Worm (Caenorhabditis elegans) whole organism, midembryonic: ENCODE measurements around the gene C44B9.2.

ENCODE experiments used
- T22C8.4 ChIP-seq: fragments of 200-800 bp; sonication (Bioruptor generic); IDR thresholded peaks from 2 replicates; pipeline ENCODE4 v1.3.6; 2022; ENCODE audit warnings: missing genetic modification characterization, missing compliant biosample characterization
- cog-1 ChIP-seq: sonication (generic microtip); optimal IDR thresholded peaks from 2 replicates; lab custom pipeline; 2016; ENCODE audit warnings: missing genetic modification characterization, missing compliant biosample characterization
- flt-1 ChIP-seq: fragments of 200-800 bp; sonication (Bioruptor generic); IDR thresholded peaks from 2 replicates; pipeline ENCODE4 v1.3.6; 2022; ENCODE audit warnings: missing genetic modification characterization, missing compliant biosample characterization
- klf-2 ChIP-seq: fragments of 200-800 bp; sonication (Bioruptor generic); conservative IDR thresholded peaks from 2 replicates; pipeline ENCODE4 v1.3.6; 2022; ENCODE audit warnings: missing genetic modification reagents, missing genetic modification characterization, missing compliant biosample characterization
- med-1 ChIP-seq: sonication (generic microtip); optimal IDR thresholded peaks from 2 replicates; lab custom pipeline; 2017; ENCODE audit warnings: missing genetic modification characterization, mild to moderate bottlenecking, missing compliant biosample characterization, antibody characterized with exemption, missing genetic modification reagents; ENCODE audit not compliant: insufficient read depth
- ref-1 ChIP-seq: fragments of 200-800 bp; sonication (Bioruptor generic); conservative IDR thresholded peaks from 2 replicates; pipeline ENCODE4 v1.3.6; 2022; ENCODE audit warnings: missing genetic modification reagents, missing genetic modification characterization, missing compliant biosample characterization
- tab-1 ChIP-seq: fragments of 200-800 bp; sonication (Bioruptor generic); IDR thresholded peaks from 2 replicates; pipeline ENCODE4 v1.3.6; 2022; ENCODE audit warnings: missing genetic modification characterization, missing compliant biosample characterization
- ztf-23 ChIP-seq: fragments of 200-800 bp; sonication (Bioruptor generic); IDR thresholded peaks from 2 replicates; pipeline ENCODE4 v1.3.6; 2022; ENCODE audit warnings: missing genetic modification reagents, missing genetic modification characterization, missing compliant biosample characterization
- ztf-29 ChIP-seq: fragments of 200-800 bp; sonication (Bioruptor generic); IDR thresholded peaks from 2 replicates; pipeline ENCODE4 v1.3.6; 2022; ENCODE audit warnings: missing genetic modification reagents, missing genetic modification characterization, missing compliant biosample characterization

The C44B9.2 gene

ce11 chrIII:10875132-10875531, at the start of gene C44B9.2:
C44B9.2 (plus strand) TSS chrIII:10875432.
- TF ChIP-seq klf-2, result no peak
- TF ChIP-seq ztf-23 (GFP tag; lab: Robert Waterston, UW), result no peak
- TF ChIP-seq cog-1 (tag; lab: Kevin White, UChicago), result no peak
- no peak for TF ChIP-seq ref-1 (GFP tag; lab: Robert Waterston, UW)
- no peak for TF ChIP-seq flt-1 (GFP tag; lab: Robert Waterston, UW)
- no peak for TF ChIP-seq ztf-29 (GFP tag; lab: Robert Waterston, UW)
- no peak for TF ChIP-seq T22C8.4 (GFP tag; lab: Robert Waterston, UW)
- no peak for TF ChIP-seq med-1
- no peak for TF ChIP-seq tab-1 (GFP tag; lab: Robert Waterston, UW)

- TF ChIP-seq cog-1 (tag; lab: Kevin White, UChicago) (no peak), T22C8.4 (GFP tag; lab: Robert Waterston, UW) (no peak), klf-2 (no peak)
These were observed 43.7 kb upstream of the C44B9.2 start for ce11 chrIII:10831483-10831882.

- TF ChIP-seq ztf-23 (GFP tag; lab: Robert Waterston, UW) (no peak), flt-1 (GFP tag; lab: Robert Waterston, UW) (no peak), klf-2 (no peak), cog-1 (tag; lab: Kevin White, UChicago) (no peak), ref-1 (GFP tag; lab: Robert Waterston, UW) (no peak), tab-1 (GFP tag; lab: Robert Waterston, UW) (no peak), med-1 (no peak), T22C8.4 (GFP tag; lab: Robert Waterston, UW) (no peak), ztf-29 (GFP tag; lab: Robert Waterston, UW) (no peak)
These were observed 42.6 kb upstream of the C44B9.2 start, which contains the start of gene sbsp-1 for ce11 chrIII:10832636-10833035. sbsp-1 (plus strand) TSS chrIII:10832936.

- TF ChIP-seq klf-2 (no peak), ztf-23 (GFP tag; lab: Robert Waterston, UW) (peak; percentile 35; the same call in 1 of the 2 replicates), flt-1 (GFP tag; lab: Robert Waterston, UW) (no peak), ref-1 (GFP tag; lab: Robert Waterston, UW) (no peak)
These were observed 30.4 kb upstream of the C44B9.2 start, which contains the start of gene pde-12 for ce11 chrIII:10844873-10845272. pde-12 (minus strand) TSS chrIII:10845020.

ce11 chrIII:10848858-10849257, 26.4 kb upstream of the C44B9.2 start, which contains the start of the genes fbxb-85 and hex-3:
fbxb-85 (minus strand) TSS chrIII:10848963.
hex-3 (plus strand) TSS chrIII:10849222.
- 0 out of 2 replicates have a peak, but pooled peaks have one; percentile 50 for TF ChIP-seq klf-2
- peak; percentile 71 for TF ChIP-seq cog-1 (tag; lab: Kevin White, UChicago)
- peak; percentile 66; the same call in 1 of the 2 replicates for TF ChIP-seq tab-1 (GFP tag; lab: Robert Waterston, UW)
- TF ChIP-seq ztf-23 (GFP tag; lab: Robert Waterston, UW), result peak; percentile 90
- peak; percentile 51 for TF ChIP-seq med-1
- TF ChIP-seq T22C8.4 (GFP tag; lab: Robert Waterston, UW), result peak; percentile 73
- TF ChIP-seq flt-1 (GFP tag; lab: Robert Waterston, UW), result peak; percentile 89
- TF ChIP-seq ztf-29 (GFP tag; lab: Robert Waterston, UW), result 0 out of 2 replicates have a peak, but pooled peaks have one; percentile 54
- 0 out of 2 replicates have a peak, but pooled peaks have one; percentile 45 for TF ChIP-seq ref-1 (GFP tag; lab: Robert Waterston, UW)

ce11 chrIII:10855398-10855880, 19.8 kb upstream of the C44B9.2 start, which contains the start of gene Y39A1C.1:
Y39A1C.1 (plus strand) TSS chrIII:10855448.
- TF ChIP-seq klf-2 (no peak), ztf-23 (GFP tag; lab: Robert Waterston, UW) (no peak), med-1 (no peak)

- peak; percentile 28; the same call in 1 of the 2 replicates for TF ChIP-seq ref-1 (GFP tag; lab: Robert Waterston, UW)
- TF ChIP-seq med-1, result no peak
- peak; percentile 78 for TF ChIP-seq ztf-23 (GFP tag; lab: Robert Waterston, UW)
- no peak for TF ChIP-seq cog-1 (tag; lab: Kevin White, UChicago)
- peak; percentile 70; the same call in 1 of the 2 replicates for TF ChIP-seq klf-2
- no peak for TF ChIP-seq tab-1 (GFP tag; lab: Robert Waterston, UW)
- 0 out of 2 replicates have a peak, but pooled peaks have one; percentile 32 for TF ChIP-seq T22C8.4 (GFP tag; lab: Robert Waterston, UW)
- TF ChIP-seq flt-1 (GFP tag; lab: Robert Waterston, UW), result peak; percentile 66; the same call in 1 of the 2 replicates
- no peak for TF ChIP-seq ztf-29 (GFP tag; lab: Robert Waterston, UW)
These were observed 18.4 kb upstream of the C44B9.2 start for ce11 chrIII:10856830-10857229.

ce11 chrIII:10857984-10858383, 17.2 kb upstream of the C44B9.2 start, which contains the start of gene oxi-1:
oxi-1 (plus strand) TSS chrIII:10858284.
- TF ChIP-seq T22C8.4 (GFP tag; lab: Robert Waterston, UW) (no peak), ztf-29 (GFP tag; lab: Robert Waterston, UW) (no peak), ref-1 (GFP tag; lab: Robert Waterston, UW) (no peak), flt-1 (GFP tag; lab: Robert Waterston, UW) (no peak), med-1 (no peak)

ce11 chrIII:10861375-10861774, 13.9 kb upstream of the C44B9.2 start:
- TF ChIP-seq cog-1 (tag; lab: Kevin White, UChicago), result no peak
- TF ChIP-seq T22C8.4 (GFP tag; lab: Robert Waterston, UW), result peak; percentile 84

ce11 chrIII:10867086-10867485, 8.1 kb upstream of the C44B9.2 start:
- TF ChIP-seq ztf-29 (GFP tag; lab: Robert Waterston, UW), result no peak
